Worm (Caenorhabditis elegans) whole organism, early embryonic: ENCODE data around the gene K08C7.4.
"Not testable (repeated sequence)": the region's sequence is repeated elsewhere in the genome, so short reads cannot be mapped to it uniquely, and the experiment has no call there.

ENCODE experiments used
- B0310.2 ChIP-seq: sonication (generic microtip); optimal IDR thresholded peaks from 2 replicates; lab custom pipeline; 2016; ENCODE audit warnings: mild to moderate bottlenecking, missing genetic modification characterization, missing compliant biosample characterization
- F13C5.2 ChIP-seq: sonication (generic microtip); optimal IDR thresholded peaks from 2 replicates; lab custom pipeline; 2017; ENCODE audit warnings: mild to moderate bottlenecking, missing genetic modification characterization, inconsistent platforms, missing compliant biosample characterization
- aly-1 ChIP-seq: sonication (generic microtip); optimal IDR thresholded peaks from 2 replicates; lab custom pipeline; 2016; ENCODE audit warnings: missing genetic modification characterization, missing compliant biosample characterization
- ama-1 ChIP-seq: fragments of 150-350 bp; optimal IDR thresholded peaks from 2 replicates; lab custom pipeline; 2014
- ceh-13 ChIP-seq: fragments of 200-800 bp; sonication (Bioruptor generic); optimal IDR thresholded peaks from 2 replicates; lab custom pipeline; 2018; ENCODE audit warnings: mild to moderate bottlenecking, missing genetic modification characterization, missing compliant biosample characterization
- ceh-36 ChIP-seq: sonication (generic microtip); optimal IDR thresholded peaks from 2 replicates; lab custom pipeline; 2016; ENCODE audit warnings: missing genetic modification characterization, inconsistent platforms, missing compliant biosample characterization
- ets-7 ChIP-seq: sonication (generic microtip); optimal IDR thresholded peaks from 2 replicates; lab custom pipeline; 2016; ENCODE audit warnings: missing genotype, missing genetic modification characterization, missing compliant biosample characterization
- flt-1 ChIP-seq: fragments of 200-800 bp; sonication (Bioruptor generic); IDR thresholded peaks from 2 replicates; pipeline ENCODE4 v1.3.6; 2022; ENCODE audit warnings: missing genetic modification characterization, missing compliant biosample characterization
- hmbx-1 ChIP-seq: sonication (generic microtip); optimal IDR thresholded peaks from 2 replicates; lab custom pipeline; 2016; ENCODE audit warnings: mild to moderate bottlenecking, missing genetic modification characterization, missing compliant biosample characterization
- hmg-4 ChIP-seq: fragments of 200-800 bp; sonication (Bioruptor generic); optimal IDR thresholded peaks from 2 replicates; lab custom pipeline; 2018; ENCODE audit warnings: mild to moderate bottlenecking, missing genetic modification characterization, missing compliant biosample characterization
- hnd-1 ChIP-seq: sonication (generic microtip); optimal IDR thresholded peaks from 2 replicates; lab custom pipeline; 2016; ENCODE audit warnings: missing genetic modification characterization, missing compliant biosample characterization
- pes-1 ChIP-seq: fragments of 200-800 bp; sonication (Bioruptor generic); IDR thresholded peaks from 2 replicates; pipeline ENCODE4 v1.3.6; 2022; ENCODE audit warnings: missing genetic modification reagents, missing genetic modification characterization, missing compliant biosample characterization
- scrt-1 ChIP-seq: fragments of 200-800 bp; sonication (Bioruptor generic); IDR thresholded peaks from 2 replicates; pipeline ENCODE4 v1.3.6; 2022; ENCODE audit warnings: missing genetic modification characterization, missing compliant biosample characterization
- sea-1 ChIP-seq: fragments of 200-800 bp; sonication (Bioruptor generic); conservative IDR thresholded peaks from 2 replicates; pipeline ENCODE4 v1.3.6; 2022; ENCODE audit warnings: missing genetic modification characterization, missing compliant biosample characterization
- tbx-11 ChIP-seq: fragments of 200-800 bp; sonication (Bioruptor generic); IDR thresholded peaks from 2 replicates; pipeline ENCODE4 v1.3.6; 2022; ENCODE audit warnings: missing genetic modification characterization, missing compliant biosample characterization
- tbx-37 ChIP-seq: fragments of 200-800 bp; sonication (Bioruptor generic); conservative IDR thresholded peaks from 2 replicates; pipeline ENCODE4 v1.3.6; 2022; ENCODE audit warnings: missing genetic modification reagents, missing genetic modification characterization, missing compliant biosample characterization
- tra-4 ChIP-seq: sonication (generic microtip); optimal IDR thresholded peaks from 2 replicates; lab custom pipeline; 2017; ENCODE audit warnings: missing genetic modification characterization, missing compliant biosample characterization

K08C7.4 gene

DNA sequence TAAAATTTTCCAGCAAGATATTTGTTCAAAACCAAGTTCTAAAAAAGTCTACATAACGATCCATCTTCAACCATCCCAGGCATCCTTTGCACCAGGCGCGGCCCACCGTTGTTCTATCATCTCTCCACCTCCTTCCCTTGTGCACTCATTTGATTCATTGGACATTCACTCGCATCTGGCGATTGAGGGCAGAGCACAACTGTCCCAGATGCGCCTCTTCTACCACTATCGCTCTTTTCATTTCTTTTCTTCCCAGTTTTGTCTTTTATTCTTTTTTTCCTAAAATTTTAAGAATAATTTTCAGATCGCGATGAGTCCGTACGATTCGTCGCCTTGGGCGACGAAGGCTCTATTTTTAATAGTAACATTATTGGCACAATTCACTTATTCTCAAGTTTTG is 13.8 kb downstream of the K08C7.4 start, which contains the start of gene epi-1:
TSS of gene epi-1 (plus strand) at position 301 of the 400 bp plus-strand sequence.
- TF ChIP-seq tra-4 (no peak), ets-7 (tag; lab: Kevin White, UChicago) (no peak), aly-1 (tag; lab: Kevin White, UChicago) (no peak), ceh-13 (GFP tag; lab: Kevin White, UChicago) (no peak)

DNA sequence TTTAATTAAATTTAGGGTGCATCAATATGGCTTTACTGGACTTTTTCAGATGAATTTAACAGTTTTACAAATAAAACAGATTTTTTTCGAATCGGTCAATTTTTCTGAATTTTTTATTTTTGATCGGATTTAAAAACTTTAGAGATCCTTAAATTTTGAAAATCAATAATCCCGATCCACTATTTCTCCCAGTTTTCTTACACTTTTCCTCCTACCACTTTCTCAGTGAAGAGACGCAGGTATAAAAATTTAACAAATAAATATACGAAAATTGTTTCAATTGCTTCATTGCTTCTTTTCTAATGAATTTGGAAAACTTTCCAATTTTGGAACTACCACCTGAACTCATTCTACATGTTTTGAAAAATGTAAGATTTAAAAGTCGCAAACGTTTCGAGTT is 16.1 kb downstream of the K08C7.4 start, which contains the start of gene K08C7.7:
TSS of gene K08C7.7 (plus strand) at position 301 of the 400 bp plus-strand sequence.
- TF ChIP-seq flt-1 (GFP tag; lab: Robert Waterston, UW), result no peak
- no peak for TF ChIP-seq hmg-4 (GFP tag; lab: Kevin White, UChicago)
- no peak for TF ChIP-seq ama-1
- no peak for TF ChIP-seq aly-1 (tag; lab: Kevin White, UChicago)
- no peak for TF ChIP-seq scrt-1 (GFP tag; lab: Robert Waterston, UW)
- TF ChIP-seq tbx-37 (GFP tag; lab: Robert Waterston, UW), result no peak
- no peak for TF ChIP-seq ets-7 (tag; lab: Kevin White, UChicago)
- no peak for TF ChIP-seq sea-1 (GFP tag; lab: Robert Waterston, UW)
- no peak for TF ChIP-seq pes-1 (GFP tag; lab: Robert Waterston, UW)
- TF ChIP-seq hmbx-1, result no peak
- TF ChIP-seq F13C5.2 (tag; lab: Kevin White, UChicago), result no peak

DNA sequence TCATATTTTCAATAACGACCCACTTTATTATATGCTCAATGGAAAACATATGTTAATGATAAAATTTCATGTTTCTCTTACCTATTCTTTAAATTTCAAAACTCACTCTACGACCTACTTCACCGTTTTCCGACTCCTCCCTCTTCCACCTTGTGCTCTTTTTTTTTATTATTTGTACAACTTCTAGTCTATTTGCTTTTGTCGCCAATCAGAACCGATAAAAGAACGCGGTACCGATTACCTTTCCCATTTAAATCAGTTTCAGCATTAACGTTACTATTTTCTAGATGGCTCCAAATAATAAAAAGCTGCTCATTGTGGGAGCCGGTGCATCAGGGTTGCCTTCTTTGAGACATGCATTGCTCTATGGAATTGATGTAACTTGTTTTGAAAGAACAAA is 18.5 kb downstream of the K08C7.4 start, which contains the start of gene fmo-1:
TSS of gene fmo-1 (plus strand) at position 98 of the 400 bp plus-strand sequence.
- TF ChIP-seq ceh-36 (no peak), flt-1 (GFP tag; lab: Robert Waterston, UW) (no peak), F13C5.2 (tag; lab: Kevin White, UChicago) (no peak), tra-4 (no peak), hnd-1 (tag; lab: Kevin White, UChicago) (no peak), B0310.2 (tag; lab: Kevin White, UChicago) (no peak), aly-1 (tag; lab: Kevin White, UChicago) (no peak), scrt-1 (GFP tag; lab: Robert Waterston, UW) (no peak), tbx-11 (no peak), ceh-13 (GFP tag; lab: Kevin White, UChicago) (no peak), tbx-37 (GFP tag; lab: Robert Waterston, UW) (no peak), ets-7 (tag; lab: Kevin White, UChicago) (no peak), ama-1 (no peak), pes-1 (GFP tag; lab: Robert Waterston, UW) (no peak), hmbx-1 (no peak), hmg-4 (GFP tag; lab: Kevin White, UChicago) (no peak)

DNA sequence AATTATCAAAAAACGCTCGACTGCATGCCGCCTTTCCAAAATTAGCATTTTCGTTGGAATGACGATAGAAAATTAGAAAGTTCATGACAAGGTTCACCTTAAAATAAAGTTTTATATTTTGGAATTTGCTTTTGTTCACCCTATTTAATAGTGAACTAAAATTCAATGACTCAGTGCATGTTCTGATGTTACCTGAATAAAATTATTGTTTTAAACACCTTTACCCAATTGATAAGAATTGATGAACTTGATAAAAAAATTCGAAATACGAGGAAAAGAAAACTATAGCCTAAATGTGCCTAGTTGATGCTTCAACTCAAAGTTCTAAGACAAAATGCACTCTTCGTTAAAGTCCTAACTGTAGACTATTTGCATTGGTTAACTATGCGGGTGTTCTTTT is 19.2 kb downstream of the K08C7.4 start:
- TF ChIP-seq B0310.2 (tag; lab: Kevin White, UChicago) (no peak), ama-1 (no peak), hmbx-1 (no peak), ets-7 (tag; lab: Kevin White, UChicago) (no peak), aly-1 (tag; lab: Kevin White, UChicago) (no peak), scrt-1 (GFP tag; lab: Robert Waterston, UW) (no peak), tbx-11 (no peak), flt-1 (GFP tag; lab: Robert Waterston, UW) (no peak), sea-1 (GFP tag; lab: Robert Waterston, UW) (no peak)

DNA sequence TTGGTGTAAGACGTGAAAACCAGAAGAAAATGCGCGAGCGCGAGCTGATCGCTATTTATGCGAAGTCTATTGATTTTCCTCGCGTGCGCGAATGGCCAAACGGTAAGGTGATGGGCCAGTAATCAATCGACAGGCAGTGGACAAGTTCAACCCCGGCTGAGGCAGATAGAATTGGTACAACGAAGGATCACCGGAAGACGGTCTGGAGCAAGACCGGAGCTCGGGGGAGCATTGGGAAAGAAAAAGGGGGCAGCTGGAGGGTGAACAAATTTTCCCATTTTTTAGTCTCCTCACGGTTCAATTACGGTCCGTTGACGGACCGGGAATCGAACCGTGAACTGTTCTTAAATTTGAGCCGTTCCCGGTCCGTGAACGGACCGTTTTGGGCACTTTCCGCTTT is 21.9 kb downstream of the K08C7.4 start:
- TF ChIP-seq scrt-1 (GFP tag; lab: Robert Waterston, UW), result peak; percentile 52; the same call in 1 of the 2 replicates

DNA sequence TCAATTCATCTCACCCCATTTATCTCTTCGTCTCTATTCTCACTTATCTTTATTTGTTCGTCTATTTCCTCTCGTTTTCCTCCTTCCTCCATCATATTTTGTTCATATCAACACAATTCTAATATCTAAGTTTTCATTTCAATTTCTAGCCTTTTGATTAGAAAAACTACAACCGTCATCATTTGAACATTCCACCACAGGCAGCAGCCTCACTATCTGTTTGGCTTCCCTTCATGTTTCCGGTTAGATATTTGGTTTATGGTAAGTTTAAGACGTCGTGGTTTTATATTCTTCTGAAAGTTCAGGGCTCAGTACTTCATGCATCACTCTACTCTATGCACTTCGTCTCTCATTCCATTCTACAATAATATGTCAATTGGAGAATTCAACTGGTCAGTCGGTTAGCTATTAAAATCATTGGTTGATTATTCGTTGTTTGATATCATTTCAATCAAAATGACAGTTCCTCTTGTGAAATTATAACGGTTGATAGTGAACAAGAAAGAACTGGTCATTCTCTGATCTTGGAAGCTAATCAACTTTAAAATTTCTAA is 23.4 kb downstream of the K08C7.4 start, which contains the start of gene K08C7.1:
TSS of gene K08C7.1 (plus strand) at position 43 of the 554 bp plus-strand sequence.
- TF ChIP-seq tbx-37 (GFP tag; lab: Robert Waterston, UW) (no peak), hmbx-1 (no peak), pes-1 (GFP tag; lab: Robert Waterston, UW) (no peak), aly-1 (tag; lab: Kevin White, UChicago) (no peak), ets-7 (tag; lab: Kevin White, UChicago) (no peak), tbx-11 (no peak), sea-1 (GFP tag; lab: Robert Waterston, UW) (no peak), hmg-4 (GFP tag; lab: Kevin White, UChicago) (no peak), F13C5.2 (tag; lab: Kevin White, UChicago) (no peak), B0310.2 (tag; lab: Kevin White, UChicago) (no peak), scrt-1 (GFP tag; lab: Robert Waterston, UW) (no peak), ama-1 (no peak), tra-4 (no peak), ceh-36 (no peak)

DNA sequence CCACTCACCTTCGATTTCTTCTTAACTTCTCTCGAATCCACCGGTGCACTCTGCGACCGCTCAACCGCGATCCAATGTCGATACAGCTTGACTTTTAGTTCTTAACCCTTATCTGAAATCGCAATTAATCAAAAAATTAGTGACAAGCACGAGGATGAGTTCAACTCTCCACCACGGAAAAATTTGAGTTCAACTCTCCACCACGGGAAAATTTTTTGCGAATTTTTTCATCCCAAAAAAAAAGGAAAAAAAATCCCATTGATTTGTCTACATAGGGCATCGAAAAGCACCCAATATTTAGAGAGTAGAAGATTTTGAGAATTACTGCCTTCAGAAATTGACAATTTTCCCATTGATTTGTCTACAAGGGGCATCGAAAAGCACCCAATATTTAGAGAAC is 26.2 kb downstream of the K08C7.4 start, which contains the start of gene glb-19:
TSS of gene glb-19 (minus strand) at position 101 of the 400 bp plus-strand sequence.
- not testable (repeated sequence) for TF ChIP-seq aly-1 (tag; lab: Kevin White, UChicago); tbx-11; ama-1

DNA sequence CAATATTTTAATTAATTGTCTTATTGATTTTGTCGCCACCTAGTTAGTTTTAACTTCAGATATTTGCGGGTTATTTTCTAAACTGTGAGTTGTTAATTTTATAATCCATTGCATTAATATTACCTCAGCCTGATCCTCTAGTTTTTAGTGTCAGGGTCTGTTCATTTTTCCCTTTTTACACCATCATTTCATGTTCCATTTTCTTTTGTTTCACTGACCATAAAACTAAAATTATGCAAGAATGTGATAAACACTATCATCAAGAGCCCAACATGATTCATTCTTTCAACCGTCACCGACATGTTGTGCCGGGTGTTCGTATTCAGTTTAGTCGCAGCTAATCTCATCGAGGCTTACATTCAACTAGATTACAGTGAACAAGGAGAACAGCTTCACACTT is 41.3 kb downstream of the K08C7.4 start, which contains the start of gene F56C4.2:
TSS of gene F56C4.2 (plus strand) at position 301 of the 400 bp plus-strand sequence.
- no peak for TF ChIP-seq scrt-1 (GFP tag; lab: Robert Waterston, UW)
- TF ChIP-seq pes-1 (GFP tag; lab: Robert Waterston, UW), result no peak
- no peak for TF ChIP-seq aly-1 (tag; lab: Kevin White, UChicago)
- no peak for TF ChIP-seq F13C5.2 (tag; lab: Kevin White, UChicago)
- TF ChIP-seq tra-4, result no peak
- no peak for TF ChIP-seq flt-1 (GFP tag; lab: Robert Waterston, UW)
- no peak for TF ChIP-seq tbx-37 (GFP tag; lab: Robert Waterston, UW)
- TF ChIP-seq ets-7 (tag; lab: Kevin White, UChicago), result no peak
